Comparison of ENCODE assay signal across 3 fruit fly cellular contexts in the genomic region with DNA sequence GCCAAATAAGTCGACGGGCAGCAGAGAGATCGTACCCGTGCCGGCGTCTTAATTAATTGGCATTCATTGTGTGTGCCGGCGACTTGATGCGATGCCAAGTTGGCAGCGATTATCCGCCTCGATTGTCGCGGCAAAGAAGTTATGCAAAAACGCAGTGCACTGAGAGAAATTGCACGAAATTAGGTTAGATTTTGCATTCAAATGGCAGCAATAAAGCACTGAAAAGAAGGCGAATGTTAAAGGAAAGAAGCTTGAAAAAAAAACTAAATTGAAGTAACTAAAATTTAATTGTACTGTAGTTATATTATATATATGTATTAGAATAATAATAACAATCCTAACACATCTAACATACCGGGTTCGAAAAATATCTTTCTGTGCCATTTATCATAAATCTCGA.
TF ChIP-seq lines count a peak whose summit lies in the region.

No protein-coding gene starts in this region.

- TF ChIP-seq CTCF in whole organism, embryonic (GFP tag; optimal IDR thresholded peaks at IDR 0.05; lab: Kevin White, UChicago), result no peak

TF ChIP-seq in whole organism, embryonic, 481 proteins besides CTCF, POLR2A, EP300 and RAD21 (continues in another document):
- no peak for TF ChIP-seq gsb (GFP tag; IDR thresholded peaks at IDR 0.05; lab: Robert Waterston, UW)
- TF ChIP-seq Hr51 (GFP tag; optimal IDR thresholded peaks at IDR 0.05; lab: Kevin White, UChicago), result peak in 1 of 2 experiments; percentile 39
- no peak for TF ChIP-seq CG17385 (GFP tag; optimal IDR thresholded peaks at IDR 0.05; lab: Kevin White, UChicago)
- peak; percentile 24; the same call in 1 of the 2 replicates for TF ChIP-seq Drgx (GFP tag; IDR thresholded peaks at IDR 0.05; lab: Robert Waterston, UW)
- no peak for TF ChIP-seq psq (GFP tag; optimal IDR thresholded peaks at IDR 0.05; lab: Kevin White, UChicago)
- no peak for TF ChIP-seq CG31388 (GFP tag; optimal IDR thresholded peaks at IDR 0.05; lab: Kevin White, UChicago)
- no peak for TF ChIP-seq fu2 (GFP tag; optimal IDR thresholded peaks at IDR 0.05; lab: Kevin White, UChicago)
- no peak for TF ChIP-seq Sox100B (GFP tag; optimal IDR thresholded peaks at IDR 0.05; lab: Kevin White, UChicago)
- no peak for TF ChIP-seq CG13296 (GFP tag; optimal IDR thresholded peaks at IDR 0.05; lab: Kevin White, UChicago)
- no peak for TF ChIP-seq CG18764 (GFP tag; optimal IDR thresholded peaks at IDR 0.05; lab: Kevin White, UChicago)
- TF ChIP-seq Med (GFP tag; lab: Kevin White, UChicago), result peak; percentile 19
- no peak for TF ChIP-seq schlank (tag; optimal IDR thresholded peaks at IDR 0.05; lab: Kevin White, UChicago)
- no peak for TF ChIP-seq caup (GFP tag; optimal IDR thresholded peaks at IDR 0.05; lab: Kevin White, UChicago; ENCODE audit: severe bottlenecking)
- no peak for TF ChIP-seq CG2889 (GFP tag; IDR thresholded peaks at IDR 0.05; lab: Robert Waterston, UW)
- peak; percentile 37 for TF ChIP-seq CG15269 (tag; optimal IDR thresholded peaks at IDR 0.05; lab: Kevin White, UChicago)
- TF ChIP-seq gem (tag; optimal IDR thresholded peaks at IDR 0.05; lab: Kevin White, UChicago), result peak; percentile 17
- TF ChIP-seq CG31441 (GFP tag; IDR thresholded peaks at IDR 0.05; lab: Robert Waterston, UW), result no peak
- no peak for TF ChIP-seq corto (GFP tag; optimal IDR thresholded peaks at IDR 0.05; lab: Kevin White, UChicago)
- no peak for TF ChIP-seq Six4 (GFP tag; optimal IDR thresholded peaks at IDR 0.05; lab: Kevin White, UChicago)
- no peak for TF ChIP-seq HLH54F (GFP tag; optimal IDR thresholded peaks at IDR 0.05; lab: Kevin White, UChicago)
- peak; percentile 3 for TF ChIP-seq CG2678 (tag; optimal IDR thresholded peaks at IDR 0.05; lab: Kevin White, UChicago)
- TF ChIP-seq CG12155 (GFP tag; optimal IDR thresholded peaks at IDR 0.05; lab: Kevin White, UChicago), result no peak
- TF ChIP-seq bigmax (GFP tag; optimal IDR thresholded peaks at IDR 0.05; lab: Kevin White, UChicago), result no peak
- peak; percentile 26 for TF ChIP-seq dmrt99B (tag; optimal IDR thresholded peaks at IDR 0.05; lab: Kevin White, UChicago)
- TF ChIP-seq CG11504 (tag; optimal IDR thresholded peaks at IDR 0.05; lab: Kevin White, UChicago), result peak; percentile 21
- peak; percentile 23; the same call in 1 of the 2 replicates for TF ChIP-seq slbo (GFP tag; IDR thresholded peaks at IDR 0.05; lab: Robert Waterston, UW)
- TF ChIP-seq Awh (GFP tag; IDR thresholded peaks at IDR 0.05; lab: Robert Waterston, UW), result no peak
- TF ChIP-seq Sox102F (GFP tag; optimal IDR thresholded peaks at IDR 0.05; lab: Kevin White, UChicago), result peak; percentile 22
- TF ChIP-seq Rfx (GFP tag; IDR thresholded peaks at IDR 0.05; lab: Robert Waterston, UW), result peak; percentile 36; the same call in 1 of the 2 replicates

TF ChIP-seq in whole organism, prepupa, 60 proteins besides CTCF, POLR2A, EP300 and RAD21:
- 0 out of 2 replicates have a peak, but pooled peaks have one; percentile 38 for TF ChIP-seq CG11294 (GFP tag; IDR thresholded peaks at IDR 0.05; lab: Robert Waterston, UW)
- TF ChIP-seq CG8119 (GFP tag; IDR thresholded peaks at IDR 0.05; lab: Robert Waterston, UW), result 0 out of 3 replicates have a peak, but pooled peaks have one; percentile 33
- TF ChIP-seq Eip78C (GFP tag; lab: Kevin White, UChicago), result peak; percentile 45
- TF ChIP-seq CG8632 (GFP tag; optimal IDR thresholded peaks at IDR 0.05; lab: Kevin White, UChicago), result peak; percentile 22
- no peak for TF ChIP-seq dac (GFP tag; optimal IDR thresholded peaks at IDR 0.05; lab: Kevin White, UChicago)
- no peak for TF ChIP-seq salr (GFP tag; optimal IDR thresholded peaks at IDR 0.05; lab: Kevin White, UChicago)
- peak; percentile 29 for TF ChIP-seq CG32006 (GFP tag; optimal IDR thresholded peaks at IDR 0.05; lab: Kevin White, UChicago)
- peak; percentile 32; the same call in 1 of the 3 replicates for TF ChIP-seq eg (GFP tag; IDR thresholded peaks at IDR 0.05; lab: Robert Waterston, UW)
- peak; percentile 21 for TF ChIP-seq CG6276 (GFP tag; optimal IDR thresholded peaks at IDR 0.05; lab: Kevin White, UChicago)
- TF ChIP-seq CG15336 (GFP tag; IDR thresholded peaks at IDR 0.05; lab: Robert Waterston, UW), result peak; percentile 25; the same call in 1 of the 2 replicates
- TF ChIP-seq CG16779 (tag; optimal IDR thresholded peaks at IDR 0.05; lab: Kevin White, UChicago), result no peak
- TF ChIP-seq CG6163 (GFP tag; IDR thresholded peaks at IDR 0.05; lab: Robert Waterston, UW), result 0 out of 3 replicates have a peak, but pooled peaks have one; percentile 11

TF ChIP-seq in whole organism, pupa, 21 proteins besides CTCF, POLR2A, EP300 and RAD21:
- no peak for TF ChIP-seq CG9948 (tag; optimal IDR thresholded peaks at IDR 0.05; lab: Kevin White, UChicago)
- TF ChIP-seq CG14655 (GFP tag; optimal IDR thresholded peaks at IDR 0.05; lab: Kevin White, UChicago), result peak; percentile 35
- TF ChIP-seq CG13204 (GFP tag; optimal IDR thresholded peaks at IDR 0.05; lab: Kevin White, UChicago), result no peak
- TF ChIP-seq CG4496 (GFP tag; IDR thresholded peaks at IDR 0.05; lab: Robert Waterston, UW), result no peak
- peak; percentile 35; the same call in 1 of the 2 replicates for TF ChIP-seq CG32121 (GFP tag; IDR thresholded peaks at IDR 0.05; lab: Robert Waterston, UW)
- TF ChIP-seq CG34367 (tag; optimal IDR thresholded peaks at IDR 0.05; lab: Kevin White, UChicago), result no peak
- no peak for TF ChIP-seq Pif1B (GFP tag; optimal IDR thresholded peaks at IDR 0.05; lab: Kevin White, UChicago)
- TF ChIP-seq rn (GFP tag; IDR thresholded peaks at IDR 0.05; lab: Robert Waterston, UW), result peak; percentile 64; the same call in 1 of the 2 replicates
- TF ChIP-seq gl (tag; optimal IDR thresholded peaks at IDR 0.05; lab: Kevin White, UChicago), result no peak
- no peak for TF ChIP-seq CG8301 (tag; optimal IDR thresholded peaks at IDR 0.05; lab: Kevin White, UChicago)
- no peak for TF ChIP-seq Snoo (tag; optimal IDR thresholded peaks at IDR 0.05; lab: Kevin White, UChicago)
- TF ChIP-seq D1 (tag; optimal IDR thresholded peaks at IDR 0.05; lab: Kevin White, UChicago), result no peak
- no peak for TF ChIP-seq CG10348 (GFP tag; IDR thresholded peaks at IDR 0.05; lab: Robert Waterston, UW)
TF ChIP-seq in whole organism, pupa: peak in this region for 3.

Comparison
In these comparisons a context has a peak if more than half of its experiments do, and no peak if none do; other contexts are left out.
1. Of the 7 proteins assayed by ChIP-seq in both whole organism, embryonic and whole organism, prepupa: peak only in whole organism, embryonic: Sox102F; only in whole organism, prepupa: none; in both: none; in neither: 6.